Worm (Caenorhabditis elegans): ENCODE measurements around the gene T01D1.5.

ce11 chrII:146933-147332 is 41.9 kb downstream of the T01D1.5 start, which contains the start of gene T25D3.4:
- TF ChIP-seq nhr-232 (tag; optimal IDR thresholded peaks at IDR 0.05) (no peak), npax-4 (tag; optimal IDR thresholded peaks at IDR 0.05) (no peak), rnt-1 (tag; optimal IDR thresholded peaks at IDR 0.05) (no peak), nhr-11 (tag; optimal IDR thresholded peaks at IDR 0.05) (no peak), zip-5 (tag; optimal IDR thresholded peaks at IDR 0.05) (no peak), dmd-4 (tag; optimal IDR thresholded peaks at IDR 0.05; ENCODE audit: borderline replicate concordance) (no peak), pha-4 (tag; optimal IDR thresholded peaks at IDR 0.05) (no peak), pag-3 (tag; optimal IDR thresholded peaks at IDR 0.05; ENCODE audit: borderline replicate concordance) (no peak), dve-1 (tag; optimal IDR thresholded peaks at IDR 0.05) (no peak), C38D4.7 (GFP tag; optimal IDR thresholded peaks at IDR 0.05) (no peak), tbx-2 (tag; optimal IDR thresholded peaks at IDR 0.05) (no peak)

All from whole organism, late embryonic.